Fruit fly (Drosophila melanogaster): ENCODE measurements around the gene CG14270.

The CG14270 gene

DNA sequence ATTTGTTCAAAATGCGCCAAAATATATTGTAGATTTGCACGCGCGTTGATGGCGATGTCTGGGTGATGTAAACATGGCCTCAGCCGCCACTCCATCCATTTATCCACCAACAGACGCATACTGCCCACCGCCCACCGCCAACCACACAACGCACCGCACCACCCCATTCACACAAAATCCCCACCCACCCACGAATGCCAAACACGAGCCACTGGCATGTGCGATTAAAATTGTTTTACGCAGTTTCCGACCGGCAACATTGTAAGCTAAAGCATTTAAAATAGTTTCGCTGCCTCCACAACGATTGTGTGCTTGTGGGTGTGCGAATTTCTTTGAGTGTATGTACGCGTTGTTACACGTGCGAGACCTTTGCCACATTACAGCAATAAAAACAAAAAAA lies 44.7 kb downstream of the CG14270 start:
- TF ChIP-seq CG32121 (GFP tag; IDR thresholded peaks at IDR 0.05) (peak; percentile 52), CG4496 (GFP tag; IDR thresholded peaks at IDR 0.05) (0 out of 3 replicates have a peak, but pooled peaks have one; percentile 30), CG10348 (GFP tag; IDR thresholded peaks at IDR 0.05) (no peak)

DNA sequence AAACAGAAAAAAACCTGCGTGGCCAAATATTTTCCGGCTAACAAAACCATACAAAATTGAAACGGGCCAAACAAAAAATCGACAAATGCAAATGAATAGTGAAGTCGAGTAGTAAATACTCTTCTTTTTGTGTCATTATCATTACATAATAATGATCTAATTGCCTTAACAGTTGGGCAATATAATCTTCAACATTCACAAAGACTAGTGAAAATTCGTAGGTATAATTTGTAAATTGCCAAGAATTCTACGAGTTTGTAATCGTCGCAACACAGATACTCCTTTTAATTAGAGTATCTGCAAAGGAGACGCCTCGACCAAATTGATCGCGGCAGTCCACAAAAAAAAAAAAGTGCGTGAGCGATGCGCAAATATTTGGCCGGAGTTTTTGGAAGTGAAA lies 47.7 kb downstream of the CG14270 start:
- TF ChIP-seq CG17806 (tag; optimal IDR thresholded peaks at IDR 0.05) (peak; percentile 3), CG4496 (GFP tag; IDR thresholded peaks at IDR 0.05) (no peak)

DNA sequence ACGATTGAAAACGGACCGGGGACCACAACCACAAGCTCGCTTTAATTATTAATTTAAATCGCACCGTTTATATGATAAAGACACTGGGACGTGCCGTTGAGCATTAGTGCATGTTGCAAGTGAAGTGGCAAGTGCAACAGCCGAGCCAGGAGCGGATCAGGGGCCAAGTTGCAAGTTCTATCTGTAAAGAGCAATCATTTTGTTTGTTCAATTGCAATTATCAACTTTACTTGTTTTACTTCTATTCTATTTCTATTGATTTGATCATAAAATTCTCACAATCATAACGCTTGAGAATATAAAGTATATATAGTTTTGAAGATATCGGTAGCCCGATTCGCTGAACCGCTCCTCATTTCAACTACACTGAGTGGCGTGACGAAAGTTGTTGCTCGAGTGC lies 49.0 kb downstream of the CG14270 start:
- TF ChIP-seq CG10348 (GFP tag; IDR thresholded peaks at IDR 0.05) (no peak), rn (GFP tag; IDR thresholded peaks at IDR 0.05) (no peak), CG13204 (GFP tag; optimal IDR thresholded peaks at IDR 0.05) (no peak), Ets98B (GFP tag; IDR thresholded peaks at IDR 0.05) (no peak), CG14655 (GFP tag; optimal IDR thresholded peaks at IDR 0.05) (peak; percentile 70), CG32121 (GFP tag; IDR thresholded peaks at IDR 0.05) (no peak), CG17806 (tag; optimal IDR thresholded peaks at IDR 0.05) (peak; percentile 56), EcR (GFP tag; optimal IDR thresholded peaks at IDR 0.05) (no peak), CG34367 (tag; optimal IDR thresholded peaks at IDR 0.05) (peak; percentile 17), CG12605 (GFP tag; IDR thresholded peaks at IDR 0.05) (no peak), fd96Ca (GFP tag; IDR thresholded peaks at IDR 0.05) (no peak), CG15710 (tag; optimal IDR thresholded peaks at IDR 0.05) (peak; percentile 59), gl (tag; optimal IDR thresholded peaks at IDR 0.05) (peak; percentile 8), CG8301 (tag; optimal IDR thresholded peaks at IDR 0.05) (peak; percentile 59), D1 (tag; optimal IDR thresholded peaks at IDR 0.05) (no peak), CG8159 (tag; optimal IDR thresholded peaks at IDR 0.05) (peak; percentile 61), Snoo (tag; optimal IDR thresholded peaks at IDR 0.05) (no peak), Pif1B (GFP tag; optimal IDR thresholded peaks at IDR 0.05) (peak; percentile 43), CG9948 (tag; optimal IDR thresholded peaks at IDR 0.05) (peak; percentile 49), Pif1A (GFP tag; optimal IDR thresholded peaks at IDR 0.05) (peak; percentile 44), CG4496 (GFP tag; IDR thresholded peaks at IDR 0.05) (no peak)

DNA sequence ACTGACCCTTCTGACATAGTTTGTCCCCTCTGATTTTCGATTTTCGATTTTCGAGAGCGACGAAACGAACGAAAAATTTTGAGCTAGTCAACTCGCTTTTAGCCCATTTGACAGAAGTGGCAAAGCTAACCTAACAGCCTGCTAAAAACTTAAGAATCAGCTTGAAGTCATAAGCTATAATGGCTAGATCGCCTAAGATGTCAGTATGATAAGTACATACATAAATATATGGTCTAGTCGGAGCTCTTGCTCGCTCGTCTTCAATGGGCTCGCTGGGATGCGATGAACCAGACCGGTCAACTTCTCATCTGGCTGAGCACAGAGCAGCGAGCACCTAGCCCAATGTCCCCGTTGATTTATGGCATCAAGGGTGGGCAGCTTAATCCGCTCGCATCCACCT lies 49.5 kb downstream of the CG14270 start, which contains the start of gene CG14269:
Gene CG14269 (minus strand): TSS at position 101 of the 400 bp plus-strand sequence.
- no peak for TF ChIP-seq rn (GFP tag; IDR thresholded peaks at IDR 0.05)
- TF ChIP-seq fd96Ca (GFP tag; IDR thresholded peaks at IDR 0.05): no peak
